Worm (Caenorhabditis elegans) whole organism, mixed stage, embryonic: ENCODE measurements around the gene atgp-2.

Experiments
- blmp-1 ChIP-seq: fragments of 150-350 bp; optimal IDR thresholded peaks from 2 replicates; lab custom pipeline; 2014; ENCODE audit warnings: missing biosample characterization, missing genetic modification characterization
- elt-1 ChIP-seq: sonication (generic microtip); optimal IDR thresholded peaks from 2 replicates; lab custom pipeline; 2017; ENCODE audit warnings: missing genetic modification characterization, mild to moderate bottlenecking, missing compliant biosample characterization, antibody characterized with exemption, moderate library complexity, borderline replicate concordance; ENCODE audit not compliant: insufficient read depth
- hlh-1 ChIP-seq: fragments of 150-350 bp; optimal IDR thresholded peaks from 2 replicates; lab custom pipeline; 2014; ENCODE audit warnings: missing biosample characterization, missing genetic modification reagents, missing genetic modification characterization
- lin-13 ChIP-seq: fragments of 150-350 bp; optimal IDR thresholded peaks from 2 replicates; lab custom pipeline; 2014; ENCODE audit warnings: missing biosample characterization, missing genetic modification characterization
- lsy-2 ChIP-seq: fragments of 150-350 bp; optimal IDR thresholded peaks from 2 replicates; lab custom pipeline; 2014; ENCODE audit warnings: missing biosample characterization, missing genetic modification characterization
- mep-1 ChIP-seq: fragments of 150-350 bp; optimal IDR thresholded peaks from 2 replicates; lab custom pipeline; 2017; ENCODE audit warnings: missing biosample characterization, missing genetic modification reagents, missing genetic modification characterization, inconsistent platforms
- mls-2 ChIP-seq: sonication (generic microtip); optimal IDR thresholded peaks from 2 replicates; lab custom pipeline; 2016; ENCODE audit warnings: mild to moderate bottlenecking, missing genetic modification characterization, moderate library complexity, missing compliant biosample characterization
- nhr-12 ChIP-seq: fragments of 150-350 bp; optimal IDR thresholded peaks from 2 replicates; lab custom pipeline; 2014; ENCODE audit warnings: missing biosample characterization, missing genetic modification characterization
- nhr-237 ChIP-seq: fragments of 150-350 bp; optimal IDR thresholded peaks from 2 replicates; lab custom pipeline; 2014; ENCODE audit warnings: missing biosample characterization, missing genetic modification characterization
- pha-4 ChIP-seq: fragments of 150-350 bp; optimal IDR thresholded peaks from 2 replicates; lab custom pipeline; 2018; ENCODE audit warnings: missing biosample characterization, missing genetic modification reagents, missing genetic modification characterization
- snpc-4 ChIP-seq: fragments of 150-350 bp; optimal IDR thresholded peaks from 2 replicates; lab custom pipeline; 2014; ENCODE audit warnings: missing biosample characterization, missing genetic modification characterization
- unc-39 ChIP-seq: fragments of 150-350 bp; optimal IDR thresholded peaks from 2 replicates; lab custom pipeline; 2014; ENCODE audit warnings: missing biosample characterization, missing genetic modification characterization
- unc-62 ChIP-seq: fragments of 150-350 bp; optimal IDR thresholded peaks from 2 replicates; lab custom pipeline; 2014; ENCODE audit warnings: missing biosample characterization, missing genetic modification reagents, missing genetic modification characterization
- ztf-11 ChIP-seq: fragments of 150-350 bp; optimal IDR thresholded peaks from 2 replicates; lab custom pipeline; 2014; ENCODE audit warnings: missing biosample characterization, missing genetic modification characterization

ce11 chrII:14599284-14599862, 44.5 kb downstream of the atgp-2 start:
- TF ChIP-seq unc-62 (GFP tag; lab: Kevin White, UChicago) (no peak), mls-2 (tag; lab: Kevin White, UChicago) (no peak), pha-4 (tag; lab: Kevin White, UChicago) (no peak), lsy-2 (tag; lab: Kevin White, UChicago) (no peak), lin-13 (tag; lab: Kevin White, UChicago) (no peak), nhr-237 (tag; lab: Kevin White, UChicago) (no peak), elt-1 (tag; lab: Kevin White, UChicago) (no peak), unc-39 (tag; lab: Kevin White, UChicago) (no peak), snpc-4 (no peak), blmp-1 (no peak), mep-1 (tag; lab: Kevin White, UChicago) (no peak), ztf-11 (tag; lab: Kevin White, UChicago) (no peak), hlh-1 (tag; lab: Kevin White, UChicago) (no peak), nhr-12 (no peak)
